Worm (Caenorhabditis elegans) whole organism, L3 larva: ENCODE data around the gene timm-17B.2.

ENCODE experiments used
- R02D3.7 ChIP-seq: fragments of 150-350 bp; optimal IDR thresholded peaks from 2 replicates; lab custom pipeline; 2014; ENCODE audit warnings: missing biosample characterization, missing genetic modification characterization
- ZK546.5 ChIP-seq: sonication (generic microtip); optimal IDR thresholded peaks from 2 replicates; lab custom pipeline; 2017; ENCODE audit warnings: missing biosample characterization, missing genetic modification characterization
- aly-2 ChIP-seq: fragments of 150-350 bp; optimal IDR thresholded peaks from 2 replicates; lab custom pipeline; 2014; ENCODE audit warnings: missing biosample characterization, missing genetic modification characterization
- ama-1 ChIP-seq: fragments of 150-350 bp; optimal IDR thresholded peaks from 2 replicates; lab custom pipeline; 2018
- ceh-16 ChIP-seq: sonication (generic microtip); optimal IDR thresholded peaks from 2 replicates; lab custom pipeline; 2017; ENCODE audit warnings: missing biosample characterization, missing genetic modification characterization
- ceh-28 ChIP-seq: fragments of 150-350 bp; optimal IDR thresholded peaks from 2 replicates; lab custom pipeline; 2014; ENCODE audit warnings: missing biosample characterization, missing genetic modification reagents, missing genetic modification characterization
- ceh-82 ChIP-seq: fragments of 150-350 bp; optimal IDR thresholded peaks from 2 replicates; lab custom pipeline; 2014; ENCODE audit warnings: missing biosample characterization, missing genetic modification characterization
- daf-12 ChIP-seq: fragments of 150-350 bp; optimal IDR thresholded peaks from 2 replicates; lab custom pipeline; 2014; ENCODE audit warnings: missing biosample characterization, missing genetic modification reagents, missing genetic modification characterization
- egl-27 ChIP-seq: sonication (generic microtip); optimal IDR thresholded peaks from 4 replicates; lab custom pipeline; 2017; ENCODE audit warnings: missing biosample characterization, missing genetic modification reagents, missing genetic modification characterization
- elt-1 ChIP-seq: fragments of 150-350 bp; optimal IDR thresholded peaks from 2 replicates; lab custom pipeline; 2014; ENCODE audit warnings: missing biosample characterization, missing genetic modification characterization
- elt-2 ChIP-seq: sonication (generic microtip); optimal IDR thresholded peaks from 2 replicates; lab custom pipeline; 2016; ENCODE audit warnings: missing genetic modification reagents, mild to moderate bottlenecking, missing genetic modification characterization, missing compliant biosample characterization
- elt-3 ChIP-seq, 3 experiments: fragments of 150-350 bp in 1 of 3; sonication (generic microtip) in 2 of 3; optimal IDR thresholded peaks; 2 replicates in 2 of 3; 4 replicates in 1 of 3; lab custom pipeline; 2014 to 2017; ENCODE audit warnings: missing biosample characterization in 3 of 3, missing genetic modification characterization in 3 of 3
- eor-1 ChIP-seq, 2 experiments: fragments of 150-350 bp; optimal IDR thresholded peaks; 2 replicates each; lab custom pipeline; 2014 to 2018; ENCODE audit warnings: missing biosample characterization in 2 of 2, missing genetic modification characterization in 2 of 2
- fkh-10 ChIP-seq: sonication (generic microtip); optimal IDR thresholded peaks from 2 replicates; lab custom pipeline; 2017; ENCODE audit warnings: missing biosample characterization, missing genetic modification reagents, missing genetic modification characterization
- fkh-2 ChIP-seq: fragments of 150-350 bp; optimal IDR thresholded peaks from 2 replicates; lab custom pipeline; 2014; ENCODE audit warnings: missing biosample characterization, missing genetic modification reagents, missing genetic modification characterization
- fos-1 ChIP-seq: fragments of 150-350 bp; optimal IDR thresholded peaks from 2 replicates; lab custom pipeline; 2014; ENCODE audit warnings: missing biosample characterization, missing genetic modification characterization
- hmg-11 ChIP-seq: sonication (generic microtip); optimal IDR thresholded peaks from 2 replicates; lab custom pipeline; 2016; ENCODE audit warnings: missing genetic modification characterization, missing compliant biosample characterization
- jun-1 ChIP-seq: fragments of 150-350 bp; optimal IDR thresholded peaks from 2 replicates; lab custom pipeline; 2014; ENCODE audit warnings: missing biosample characterization, missing genetic modification reagents, missing genetic modification characterization
- lin-15B ChIP-seq: fragments of 150-350 bp; optimal IDR thresholded peaks from 2 replicates; lab custom pipeline; 2014; ENCODE audit warnings: missing biosample characterization, missing genetic modification characterization
- lin-39 ChIP-seq: fragments of 150-350 bp; optimal IDR thresholded peaks from 2 replicates; lab custom pipeline; 2018; ENCODE audit warnings: missing biosample characterization, missing genetic modification reagents, missing genetic modification characterization
- lsy-12 ChIP-seq: sonication (generic microtip); optimal IDR thresholded peaks from 2 replicates; lab custom pipeline; 2016; ENCODE audit warnings: mild to moderate bottlenecking, missing genetic modification characterization, missing compliant biosample characterization
- mdl-1 ChIP-seq: fragments of 150-350 bp; optimal IDR thresholded peaks from 2 replicates; lab custom pipeline; 2014; ENCODE audit warnings: missing biosample characterization, missing genetic modification characterization
- mml-1 ChIP-seq: fragments of 150-350 bp; sonication (generic microtip); optimal IDR thresholded peaks from 3 replicates; lab custom pipeline; 2014; ENCODE audit warnings: missing biosample characterization, missing genetic modification characterization
- nfya-1 ChIP-seq: sonication (generic microtip); optimal IDR thresholded peaks from 2 replicates; lab custom pipeline; 2017; ENCODE audit warnings: missing genetic modification characterization, mild to moderate bottlenecking, missing compliant biosample characterization, antibody characterized with exemption, moderate library complexity; ENCODE audit not compliant: insufficient read depth
- nhr-12 ChIP-seq: fragments of 150-350 bp; optimal IDR thresholded peaks from 2 replicates; lab custom pipeline; 2014; ENCODE audit warnings: missing biosample characterization, missing genetic modification characterization
- nhr-23 ChIP-seq: fragments of 150-350 bp; optimal IDR thresholded peaks from 2 replicates; lab custom pipeline; 2014; ENCODE audit warnings: missing biosample characterization, missing genetic modification reagents, missing genetic modification characterization
- nhr-237 ChIP-seq: fragments of 150-350 bp; optimal IDR thresholded peaks from 2 replicates; lab custom pipeline; 2014; ENCODE audit warnings: missing biosample characterization, missing genetic modification characterization
- nhr-25 ChIP-seq: sonication (generic microtip); optimal IDR thresholded peaks from 2 replicates; lab custom pipeline; 2017; ENCODE audit warnings: missing biosample characterization, missing genetic modification characterization
- nhr-28 ChIP-seq: fragments of 150-350 bp; optimal IDR thresholded peaks from 2 replicates; lab custom pipeline; 2014; ENCODE audit warnings: missing biosample characterization, missing genetic modification characterization
- nhr-43 ChIP-seq: sonication (generic microtip); optimal IDR thresholded peaks from 2 replicates; lab custom pipeline; 2016; ENCODE audit warnings: mild to moderate bottlenecking, missing genetic modification characterization, missing compliant biosample characterization; ENCODE audit not compliant: poor library complexity, severe bottlenecking
- nhr-67 ChIP-seq: fragments of 150-350 bp; optimal IDR thresholded peaks from 2 replicates; lab custom pipeline; 2014; ENCODE audit warnings: missing biosample characterization, missing genetic modification characterization
- nhr-76 ChIP-seq: fragments of 150-350 bp; sonication (generic microtip); optimal IDR thresholded peaks from 5 replicates; lab custom pipeline; 2014; ENCODE audit warnings: missing biosample characterization, missing genetic modification characterization
- nhr-77 ChIP-seq: fragments of 150-350 bp; optimal IDR thresholded peaks from 2 replicates; lab custom pipeline; 2014; ENCODE audit warnings: missing biosample characterization, missing genetic modification characterization
- pha-4 ChIP-seq: fragments of 150-350 bp; optimal IDR thresholded peaks from 2 replicates; lab custom pipeline; 2014; ENCODE audit warnings: missing biosample characterization, missing genetic modification reagents, missing genetic modification characterization
- pqm-1 ChIP-seq: fragments of 150-350 bp; optimal IDR thresholded peaks from 2 replicates; lab custom pipeline; 2017; ENCODE audit warnings: missing biosample characterization, missing genetic modification characterization, inconsistent platforms
- sea-2 ChIP-seq: fragments of 150-350 bp; sonication (generic microtip); optimal IDR thresholded peaks from 4 replicates; lab custom pipeline; 2014; ENCODE audit warnings: missing biosample characterization, missing genetic modification reagents, missing genetic modification characterization
- skn-1 ChIP-seq: fragments of 150-350 bp; optimal IDR thresholded peaks from 2 replicates; lab custom pipeline; 2014; ENCODE audit warnings: missing biosample characterization, missing genetic modification characterization
- snpc-4 ChIP-seq: fragments of 150-350 bp; optimal IDR thresholded peaks from 2 replicates; lab custom pipeline; 2014; ENCODE audit warnings: missing biosample characterization, missing genetic modification characterization
- tbx-2 ChIP-seq: sonication (generic microtip); optimal IDR thresholded peaks from 2 replicates; lab custom pipeline; 2016; ENCODE audit warnings: mild to moderate bottlenecking, missing genetic modification characterization, missing compliant biosample characterization
- unc-39 ChIP-seq: sonication (generic microtip); optimal IDR thresholded peaks from 4 replicates; lab custom pipeline; 2017; ENCODE audit warnings: missing biosample characterization, missing genetic modification characterization
- unc-62 ChIP-seq: fragments of 150-350 bp; sonication (generic microtip); optimal IDR thresholded peaks from 4 replicates; lab custom pipeline; 2014; ENCODE audit warnings: missing biosample characterization, missing genetic modification reagents, missing genetic modification characterization
- zag-1 ChIP-seq: fragments of 150-350 bp; optimal IDR thresholded peaks from 2 replicates; lab custom pipeline; 2014; ENCODE audit warnings: missing biosample characterization, missing genetic modification characterization
- ztf-11 ChIP-seq: fragments of 150-350 bp; optimal IDR thresholded peaks from 2 replicates; lab custom pipeline; 2014; ENCODE audit warnings: missing biosample characterization, missing genetic modification characterization
- ztf-4 ChIP-seq: fragments of 150-350 bp; optimal IDR thresholded peaks from 2 replicates; lab custom pipeline; 2014; ENCODE audit warnings: missing biosample characterization, missing genetic modification characterization

Gene timm-17B.2

ce11 chrIV:8426537-8426936 is 30.1 kb downstream of the timm-17B.2 start, which contains the start of the genes T26A8.3 and tmem-231:
Gene T26A8.3 (minus strand): TSS chrIV:8426637.
Gene tmem-231 (plus strand): TSS chrIV:8426785.
- no peak for TF ChIP-seq mdl-1 (tag; lab: Kevin White, UChicago)
- TF ChIP-seq jun-1 (tag; lab: Kevin White, UChicago), result no peak
- TF ChIP-seq eor-1 (tag; optimal IDR thresholded peaks at IDR 0.05; lab: Kevin White, UChicago), result no peak
- TF ChIP-seq ZK546.5 (tag; lab: Kevin White, UChicago), result no peak
- TF ChIP-seq zag-1 (tag; lab: Kevin White, UChicago), result no peak
- TF ChIP-seq unc-62 (GFP tag; lab: Kevin White, UChicago), result no peak
- no peak for TF ChIP-seq R02D3.7 (tag; lab: Kevin White, UChicago)
- no peak for TF ChIP-seq nhr-28 (tag; lab: Kevin White, UChicago)
- no peak for TF ChIP-seq lin-39 (tag; lab: Kevin White, UChicago)
- no peak for TF ChIP-seq unc-39 (tag; lab: Kevin White, UChicago)
- TF ChIP-seq nhr-67 (tag; lab: Kevin White, UChicago), result no peak
- TF ChIP-seq fkh-2, result no peak
- no peak for TF ChIP-seq lin-15B (tag; lab: Kevin White, UChicago)
- TF ChIP-seq mml-1, result no peak
- no peak for TF ChIP-seq elt-3 (tag; optimal IDR thresholded peaks at IDR 0.05; lab: Kevin White, UChicago)

ce11 chrIV:8428492-8428891 is 32.0 kb downstream of the timm-17B.2 start:
- TF ChIP-seq elt-1 (tag; lab: Kevin White, UChicago) (no peak), nhr-28 (tag; lab: Kevin White, UChicago) (no peak), skn-1 (no peak), hmg-11 (tag; lab: Kevin White, UChicago) (peak; percentile 84), unc-62 (GFP tag; lab: Kevin White, UChicago) (peak; percentile 43), ztf-11 (no peak), R02D3.7 (tag; lab: Kevin White, UChicago) (peak; percentile 38), egl-27 (tag; lab: Kevin White, UChicago) (no peak), lin-15B (tag; lab: Kevin White, UChicago) (peak; percentile 70), aly-2 (tag; lab: Kevin White, UChicago) (no peak), ceh-82 (tag; lab: Kevin White, UChicago) (peak; percentile 16), lsy-12 (tag; lab: Kevin White, UChicago) (peak; percentile 90), ama-1 (lab: Kevin White, UChicago) (peak; percentile 97), nhr-43 (tag; lab: Kevin White, UChicago) (peak; percentile 76), nhr-76 (tag; lab: Kevin White, UChicago) (no peak), pqm-1 (tag; lab: Kevin White, UChicago) (peak; percentile 46), nhr-23 (peak; percentile 60), zag-1 (tag; lab: Kevin White, UChicago) (no peak), sea-2 (GFP tag; lab: Kevin White, UChicago) (no peak), elt-2 (tag; lab: Kevin White, UChicago) (peak; percentile 71), elt-3 (tag; optimal IDR thresholded peaks at IDR 0.05; lab: Kevin White, UChicago) (peak in 1 of 3 experiments; percentile 32), nhr-12 (tag; lab: Kevin White, UChicago) (no peak), pha-4 (tag; lab: Kevin White, UChicago) (peak; percentile 67), nhr-77 (peak; percentile 53), ztf-4 (tag; lab: Kevin White, UChicago) (peak; percentile 5), nhr-67 (tag; lab: Kevin White, UChicago) (no peak), nhr-25 (tag; lab: Kevin White, UChicago) (peak; percentile 78), ceh-16 (no peak), fkh-2 (peak; percentile 38), jun-1 (tag; lab: Kevin White, UChicago) (no peak), fos-1 (tag; lab: Kevin White, UChicago) (peak; percentile 54), lin-39 (tag; lab: Kevin White, UChicago) (peak; percentile 51), fkh-10 (GFP tag; lab: Kevin White, UChicago) (no peak), tbx-2 (tag; lab: Kevin White, UChicago) (peak; percentile 85), nfya-1 (tag; lab: Kevin White, UChicago) (peak; percentile 85), ceh-28 (peak; percentile 54), daf-12 (tag; lab: Kevin White, UChicago) (no peak), eor-1 (tag; optimal IDR thresholded peaks at IDR 0.05; lab: Kevin White, UChicago) (no peak), snpc-4 (peak; percentile 99), nhr-237 (tag; lab: Kevin White, UChicago) (no peak)
